Worm (Caenorhabditis elegans): ENCODE data around the gene mrpl-35.

The mrpl-35 gene

DNA sequence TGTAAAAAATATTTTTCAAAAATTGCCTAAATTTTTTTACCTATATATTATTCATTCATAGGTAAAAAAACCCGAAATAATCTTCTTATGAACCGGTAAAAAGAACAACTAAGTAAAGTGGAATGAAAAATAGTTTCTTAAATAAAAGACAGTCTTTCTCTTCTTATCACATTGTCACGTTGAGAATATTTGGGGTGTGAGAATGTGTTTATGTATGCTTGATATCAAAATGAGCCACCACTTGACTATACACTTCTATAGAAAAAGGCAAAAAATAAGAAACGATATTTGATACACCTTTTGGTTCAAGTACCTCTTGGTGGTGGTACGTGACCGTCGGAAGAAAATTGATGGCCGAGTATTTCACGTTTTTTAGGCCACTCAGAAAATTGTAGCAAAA is 9.5 kb downstream of the mrpl-35 start, which contains the start of gene hmit-1.3:
Gene hmit-1.3 (minus strand): TSS at position 103 of the 400 bp plus-strand sequence.
- no peak for TF ChIP-seq mep-1 (tag; optimal IDR thresholded peaks at IDR 0.05)
- no peak for TF ChIP-seq tag-97 (GFP tag; IDR thresholded peaks at IDR 0.05)
- peak; percentile 25 for TF ChIP-seq nhr-28 (tag; optimal IDR thresholded peaks at IDR 0.05)
- TF ChIP-seq F26F4.8 (GFP tag; conservative IDR thresholded peaks at IDR 0.05), result no peak
- peak; percentile 20 for TF ChIP-seq pqm-1 (tag; optimal IDR thresholded peaks at IDR 0.05)
- TF ChIP-seq nhr-41 (GFP tag; IDR thresholded peaks at IDR 0.05), result no peak
- peak; percentile 17 for TF ChIP-seq dve-1 (tag; optimal IDR thresholded peaks at IDR 0.05; ENCODE audit: insufficient read depth)
- no peak for TF ChIP-seq madf-5 (GFP tag; IDR thresholded peaks at IDR 0.05)
- TF ChIP-seq gei-8 (GFP tag; optimal IDR thresholded peaks at IDR 0.05), result no peak
- TF ChIP-seq lin-1 (GFP tag; IDR thresholded peaks at IDR 0.05), result no peak
- no peak for TF ChIP-seq zag-1 (tag; optimal IDR thresholded peaks at IDR 0.05)
- TF ChIP-seq snpc-4 (tag; optimal IDR thresholded peaks at IDR 0.05), result no peak
- TF ChIP-seq Y5F2A.4 (GFP tag; optimal IDR thresholded peaks at IDR 0.05), result no peak
- TF ChIP-seq hlh-11 (tag; optimal IDR thresholded peaks at IDR 0.05), result peak; percentile 18
- 0 out of 2 replicates have a peak, but pooled peaks have one; percentile 15 for TF ChIP-seq dmd-6 (GFP tag; IDR thresholded peaks at IDR 0.05)
- peak; percentile 57 for TF ChIP-seq hlh-30 (tag; optimal IDR thresholded peaks at IDR 0.05; ENCODE audit: insufficient read depth)
- TF ChIP-seq Y75B8A.6 (GFP tag; IDR thresholded peaks at IDR 0.05), result no peak
- no peak for TF ChIP-seq daf-16 (GFP tag; optimal IDR thresholded peaks at IDR 0.05)
- peak; percentile 71 for TF ChIP-seq daf-16 (tag; optimal IDR thresholded peaks at IDR 0.05)
- TF ChIP-seq jun-1 (tag; optimal IDR thresholded peaks at IDR 0.05), result no peak
- TF ChIP-seq lin-39 (tag; optimal IDR thresholded peaks at IDR 0.05), result no peak
- TF ChIP-seq aha-1 (tag), result peak; percentile 86
- no peak for TF ChIP-seq F10B5.3 (tag; optimal IDR thresholded peaks at IDR 0.05)
- no peak for TF ChIP-seq mxl-3 (GFP tag; optimal IDR thresholded peaks at IDR 0.05)
- no peak for TF ChIP-seq zfp-2 (tag; optimal IDR thresholded peaks at IDR 0.05)
- no peak for TF ChIP-seq fkh-10 (GFP tag; optimal IDR thresholded peaks at IDR 0.05)
- no peak for TF ChIP-seq snpc-1.2 (GFP tag; IDR thresholded peaks at IDR 0.05)
- no peak for TF ChIP-seq saeg-2 (GFP tag; IDR thresholded peaks at IDR 0.05)
- TF ChIP-seq ces-1 (GFP tag; optimal IDR thresholded peaks at IDR 0.05), result no peak

DNA sequence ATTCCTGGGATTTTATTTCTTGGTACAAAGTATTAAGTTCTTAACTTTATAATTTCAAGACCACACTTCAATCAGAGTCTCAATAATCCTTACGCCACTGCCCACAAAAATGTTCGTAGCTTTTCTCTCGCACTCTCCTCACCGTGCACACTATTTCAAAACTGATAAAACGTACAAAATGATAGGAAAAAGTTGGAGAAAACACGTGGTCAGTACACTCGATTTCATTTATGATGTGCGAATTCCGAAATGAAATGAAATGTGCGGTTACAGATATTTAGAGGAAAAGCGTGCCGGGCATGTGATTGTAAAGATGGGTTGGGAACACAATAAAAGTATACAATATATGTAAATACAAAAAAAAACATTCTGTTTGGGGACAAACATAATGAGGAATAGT is 10.4 kb downstream of the mrpl-35 start:
- TF ChIP-seq pha-4 (GFP tag; IDR thresholded peaks at IDR 0.05) (no peak), pha-4 (tag; optimal IDR thresholded peaks at IDR 0.05) (no peak), mdt-29 (GFP tag; IDR thresholded peaks at IDR 0.05) (no peak), Y105C5A.15 (GFP tag; IDR thresholded peaks at IDR 0.05) (no peak), lin-15B (tag; optimal IDR thresholded peaks at IDR 0.05) (no peak), nhr-77 (tag; optimal IDR thresholded peaks at IDR 0.05) (no peak), hmg-1.1 (GFP tag; IDR thresholded peaks at IDR 0.05) (no peak), hif-1 (tag; optimal IDR thresholded peaks at IDR 0.05) (no peak), madf-9 (GFP tag; conservative IDR thresholded peaks at IDR 0.05) (no peak), lin-38 (GFP tag; IDR thresholded peaks at IDR 0.05) (no peak), zfp-2 (tag; optimal IDR thresholded peaks at IDR 0.05) (no peak), attf-4 (tag; optimal IDR thresholded peaks at IDR 0.05) (no peak), skn-1 (tag; optimal IDR thresholded peaks at IDR 0.05) (no peak), F37D6.2 (tag; optimal IDR thresholded peaks at IDR 0.05) (no peak), Y48G9A.11 (GFP tag; IDR thresholded peaks at IDR 0.05) (no peak), nhr-76 (tag; optimal IDR thresholded peaks at IDR 0.05) (no peak), hlh-11 (tag; optimal IDR thresholded peaks at IDR 0.05) (peak; percentile 74), spr-3 (GFP tag; optimal IDR thresholded peaks at IDR 0.05) (no peak), set-16 (GFP tag; IDR thresholded peaks at IDR 0.05) (no peak), nhr-111 (GFP tag; optimal IDR thresholded peaks at IDR 0.05) (no peak), dmd-8 (GFP tag; IDR thresholded peaks at IDR 0.05) (no peak), aly-2 (tag; optimal IDR thresholded peaks at IDR 0.05) (no peak), nhr-48 (tag; optimal IDR thresholded peaks at IDR 0.05) (peak; percentile 77), jun-1 (tag; optimal IDR thresholded peaks at IDR 0.05) (no peak), dmd-9 (GFP tag; IDR thresholded peaks at IDR 0.05) (no peak), fos-1 (tag; optimal IDR thresholded peaks at IDR 0.05) (no peak), zfp-3 (GFP tag; conservative IDR thresholded peaks at IDR 0.05) (no peak), daf-8 (GFP tag; IDR thresholded peaks at IDR 0.05) (no peak)
